Worm (Caenorhabditis elegans): Measurements from ENCODE around the gene oac-30.
A peak's percentile ranks its signal among the peaks of the same experiment; 100 is the strongest.

The oac-30 gene

ce11 chrII:1214627-1215026 lies 52.1 kb downstream of the oac-30 start:
- TF ChIP-seq lin-13 (GFP tag; optimal IDR thresholded peaks at IDR 0.05): no peak
- peak; percentile 52 for TF ChIP-seq ceh-16 (tag; optimal IDR thresholded peaks at IDR 0.05)
